Worm (Caenorhabditis elegans): Measurements from ENCODE around the gene M163.9.

DNA sequence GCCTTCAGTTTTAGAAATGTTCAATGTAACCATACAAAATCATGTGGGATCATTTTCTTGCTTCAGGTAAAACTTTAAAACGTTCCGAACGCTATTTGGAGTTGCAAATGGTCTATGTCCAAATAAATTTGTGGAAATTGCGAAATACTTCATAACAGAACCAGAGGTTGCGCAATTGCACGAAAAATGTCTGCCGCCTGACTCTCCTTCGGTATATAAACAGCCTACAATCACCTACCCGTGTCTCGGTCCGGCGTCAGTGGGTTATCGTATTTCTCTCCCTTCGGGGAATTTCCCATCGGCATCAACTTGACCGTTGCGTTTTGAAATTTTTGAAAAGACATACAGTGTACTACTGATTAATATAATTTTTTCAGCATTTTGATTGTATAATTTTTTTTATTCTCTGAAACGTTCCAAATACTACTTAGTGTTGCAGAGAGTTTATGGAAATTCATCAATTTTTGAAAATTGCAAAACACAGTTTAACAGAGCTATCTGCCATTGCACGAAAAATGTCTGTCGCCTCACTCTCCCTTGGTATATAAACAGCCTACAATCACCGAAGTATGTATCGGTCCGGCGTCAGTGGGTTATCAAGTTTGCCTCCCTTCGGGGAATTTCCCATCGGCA lies 7.4 kb downstream of the M163.9 start:
- no peak for TF ChIP-seq tab-1 (GFP tag; IDR thresholded peaks at IDR 0.05)
- no peak for TF ChIP-seq T22C8.4 (GFP tag; IDR thresholded peaks at IDR 0.05)
- no peak for TF ChIP-seq cog-1 (tag; optimal IDR thresholded peaks at IDR 0.05)
- no peak for TF ChIP-seq ztf-23 (GFP tag; IDR thresholded peaks at IDR 0.05)
- TF ChIP-seq klf-2 (GFP tag; conservative IDR thresholded peaks at IDR 0.05) = no peak
- TF ChIP-seq ztf-29 (GFP tag; IDR thresholded peaks at IDR 0.05) = no peak
- TF ChIP-seq flt-1 (GFP tag; IDR thresholded peaks at IDR 0.05) = no peak
